Fruit fly (Drosophila melanogaster) S2 (cell line): ENCODE measurements around the gene mld.

Experiments used
- CG8478 ChIP-seq: fragments of >200 bp; optimal IDR thresholded peaks from 2 replicates; lab custom pipeline; 2018
- CTCF ChIP-seq, 2 experiments: fragments of >200 bp; optimal IDR thresholded peaks; 2 replicates each; lab custom pipeline; 2018

DNA sequence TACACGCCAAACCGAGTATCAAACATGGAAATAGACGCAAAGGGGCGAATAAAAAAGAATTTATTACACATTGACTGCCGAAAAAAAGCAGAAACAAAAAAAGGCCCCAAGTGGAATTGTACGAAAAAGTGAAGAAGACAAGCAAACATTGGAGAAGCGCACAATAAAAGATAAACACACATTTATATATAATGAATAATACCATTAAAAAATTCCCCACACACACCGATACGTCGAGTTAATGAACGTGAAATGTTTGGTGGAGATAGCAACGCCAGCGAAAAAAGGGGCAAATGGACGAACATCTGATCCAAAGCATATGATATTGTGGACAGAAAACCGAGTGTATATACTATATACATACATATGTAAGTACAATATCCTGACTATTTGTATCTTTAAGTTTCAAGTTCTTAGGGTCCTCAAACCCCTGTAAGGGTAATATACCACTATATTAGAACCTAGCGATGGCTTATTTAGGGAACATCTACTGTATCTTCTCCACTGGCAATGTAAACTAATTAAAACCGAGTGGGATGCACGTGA, 20.6 kb upstream of the mld start:
- TF ChIP-seq CG8478 (lab: Kevin White, UChicago) (no peak), CTCF (optimal IDR thresholded peaks at IDR 0.05; lab: Kevin White, UChicago) (no peak)
